Worm (Caenorhabditis elegans): ENCODE measurements around the gene C24H12.8.

The C24H12.8 gene

DNA sequence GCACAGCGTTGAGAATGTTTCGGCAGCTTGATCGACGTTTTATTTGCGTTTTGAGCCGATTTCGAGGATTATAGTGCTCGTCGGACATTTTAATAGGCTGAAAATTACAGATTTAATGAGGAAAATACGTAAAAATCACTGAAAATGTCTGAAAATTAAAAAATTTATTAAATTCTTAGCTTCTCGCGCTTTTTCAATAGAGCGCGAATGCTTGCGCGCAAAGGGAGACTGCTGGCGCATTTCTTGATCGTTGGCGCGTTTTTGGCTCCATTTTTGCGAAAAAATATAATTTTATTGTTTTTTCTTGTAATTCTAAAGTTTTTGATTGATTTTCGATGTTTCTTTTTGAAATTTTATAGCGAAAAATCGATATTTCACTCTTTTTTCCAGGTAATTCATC, 12.2 kb downstream of the C24H12.8 start, which contains the start of the genes dnsn-1 and C24H12.4:
dnsn-1 (minus strand) TSS at position 101 of the 400 bp plus-strand sequence.
C24H12.4 (plus strand) TSS at position 391 of the 400 bp plus-strand sequence.
- peak; percentile 94 for TF ChIP-seq lin-14 (GFP tag; optimal IDR thresholded peaks at IDR 0.05)
- TF ChIP-seq ama-1 (optimal IDR thresholded peaks at IDR 0.05) = peak; percentile 65
- TF ChIP-seq tlp-1 (tag; optimal IDR thresholded peaks at IDR 0.05) = no peak
- no peak for TF ChIP-seq ceh-63 (GFP tag; optimal IDR thresholded peaks at IDR 0.05)
- peak; percentile 98 for TF ChIP-seq tbx-2 (tag; optimal IDR thresholded peaks at IDR 0.05)
- peak; percentile 58 for TF ChIP-seq nhr-237 (tag; optimal IDR thresholded peaks at IDR 0.05)
- no peak for TF ChIP-seq hlh-4 (tag; optimal IDR thresholded peaks at IDR 0.05)
- TF ChIP-seq lir-3 (tag; optimal IDR thresholded peaks at IDR 0.05; ENCODE audit: poor library complexity) = peak; percentile 81
- TF ChIP-seq aha-1 (tag; optimal IDR thresholded peaks at IDR 0.05) = peak; percentile 75
- peak; percentile 95 for TF ChIP-seq rnt-1 (tag; optimal IDR thresholded peaks at IDR 0.05)
- TF ChIP-seq alr-1 (tag; optimal IDR thresholded peaks at IDR 0.05; ENCODE audit: borderline replicate concordance) = no peak
- peak; percentile 86 for TF ChIP-seq zip-4 (GFP tag; optimal IDR thresholded peaks at IDR 0.05)
- TF ChIP-seq elt-3 (tag; optimal IDR thresholded peaks at IDR 0.05) = peak in 5 of 6 experiments; percentile 35 to 97 (median 63)
- peak; percentile 88 for TF ChIP-seq ceh-88 (GFP tag; IDR thresholded peaks at IDR 0.05)
- TF ChIP-seq lin-39 (tag; optimal IDR thresholded peaks at IDR 0.05) = peak; percentile 96
- TF ChIP-seq F16B12.6 (tag; optimal IDR thresholded peaks at IDR 0.05) = peak; percentile 74
- TF ChIP-seq egl-27 (tag; optimal IDR thresholded peaks at IDR 0.05) = peak in 1 of 2 experiments; percentile 1
- peak; percentile 93 for TF ChIP-seq nhr-85 (tag)
- TF ChIP-seq sptf-1 (tag; optimal IDR thresholded peaks at IDR 0.05) = no peak
- peak; percentile 97 for TF ChIP-seq nhr-90 (tag; optimal IDR thresholded peaks at IDR 0.05; ENCODE audit: poor library complexity)
- peak; percentile 83 for TF ChIP-seq blmp-1 (tag; optimal IDR thresholded peaks at IDR 0.05)
- peak; percentile 87 for TF ChIP-seq C04F5.9 (tag; optimal IDR thresholded peaks at IDR 0.05)
- TF ChIP-seq unc-86 (tag; optimal IDR thresholded peaks at IDR 0.05) = peak; percentile 95
- TF ChIP-seq lin-35 (GFP tag; optimal IDR thresholded peaks at IDR 0.05) = peak; percentile 95 to 97
- TF ChIP-seq lsy-2 (tag; optimal IDR thresholded peaks at IDR 0.05) = peak; percentile 96 to 97
- peak; percentile 1 for TF ChIP-seq zag-1 (tag; optimal IDR thresholded peaks at IDR 0.05)
- TF ChIP-seq fkh-10 (GFP tag; optimal IDR thresholded peaks at IDR 0.05) = peak; percentile 92
- TF ChIP-seq irx-1 (tag; optimal IDR thresholded peaks at IDR 0.05) = peak; percentile 93
- TF ChIP-seq nhr-47 (tag; optimal IDR thresholded peaks at IDR 0.05) = peak; percentile 98
- peak; percentile 54 for TF ChIP-seq hpl-2 (GFP tag; optimal IDR thresholded peaks at IDR 0.05)
- peak; percentile 91 for TF ChIP-seq grh-1 (GFP tag; IDR thresholded peaks at IDR 0.05)
- TF ChIP-seq lin-15B (tag; optimal IDR thresholded peaks at IDR 0.05) = peak; percentile 97
- no peak for TF ChIP-seq C34B4.2 (tag; optimal IDR thresholded peaks at IDR 0.05)
- no peak for TF ChIP-seq nhr-84 (tag; optimal IDR thresholded peaks at IDR 0.05)
- peak in 1 of 2 experiments; percentile 82 for TF ChIP-seq ztf-11 (tag; optimal IDR thresholded peaks at IDR 0.05)
- peak; percentile 39 for TF ChIP-seq unc-30 (tag; optimal IDR thresholded peaks at IDR 0.05)
- peak; percentile 57 for TF ChIP-seq nhr-11 (tag; optimal IDR thresholded peaks at IDR 0.05)
- TF ChIP-seq nhr-71 (tag; optimal IDR thresholded peaks at IDR 0.05) = peak; percentile 97
- peak; percentile 95 for TF ChIP-seq fkh-8 (tag; optimal IDR thresholded peaks at IDR 0.05)
- no peak for TF ChIP-seq ces-1 (GFP tag; optimal IDR thresholded peaks at IDR 0.05)
- peak; percentile 99 for TF ChIP-seq unc-130 (tag; optimal IDR thresholded peaks at IDR 0.05)
- TF ChIP-seq ztf-4 (tag; optimal IDR thresholded peaks at IDR 0.05) = peak; percentile 85
- peak; percentile 99 for TF ChIP-seq mep-1 (tag; optimal IDR thresholded peaks at IDR 0.05)
- peak; percentile 86 for TF ChIP-seq mab-9 (GFP tag; IDR thresholded peaks at IDR 0.05)
- TF ChIP-seq egl-13 (tag; optimal IDR thresholded peaks at IDR 0.05) = peak; percentile 94
- no peak for TF ChIP-seq Y116A8C.19 (tag; optimal IDR thresholded peaks at IDR 0.05; ENCODE audit: borderline replicate concordance)
- TF ChIP-seq ceh-8 (GFP tag; optimal IDR thresholded peaks at IDR 0.05) = peak; percentile 83
- TF ChIP-seq vab-15 (tag; optimal IDR thresholded peaks at IDR 0.05) = peak; percentile 44
- TF ChIP-seq elt-2 (tag; optimal IDR thresholded peaks at IDR 0.05) = peak; percentile 75
- peak; percentile 95 for TF ChIP-seq xbp-1 (tag; optimal IDR thresholded peaks at IDR 0.05)
- TF ChIP-seq pqm-1 (tag; optimal IDR thresholded peaks at IDR 0.05) = no peak
- peak; percentile 84 for TF ChIP-seq fos-1 (tag; optimal IDR thresholded peaks at IDR 0.05)
- no peak for TF ChIP-seq unc-62 (GFP tag; optimal IDR thresholded peaks at IDR 0.05)

Data from whole organism, L1 larva.